Fruit fly (Drosophila melanogaster): Measurements from ENCODE around the gene CG31815.

CG31815 gene

dm6 chr2L:16607070-16607469, 1.4 kb downstream of the CG31815 start, which contains the start of gene CG4631 (continued):
- TF ChIP-seq bowl (GFP tag; IDR thresholded peaks at IDR 0.05) (no peak), CG17829 (tag; optimal IDR thresholded peaks at IDR 0.05) (no peak)

dm6 chr2L:16616282-16616681, 10.7 kb downstream of the CG31815 start:
- no peak for TF ChIP-seq CG15073 (GFP tag; optimal IDR thresholded peaks at IDR 0.05)
- peak; percentile 93 for TF ChIP-seq gcm (GFP tag; optimal IDR thresholded peaks at IDR 0.05)

dm6 chr2L:16618929-16619328, 13.3 kb downstream of the CG31815 start:
- no peak for TF ChIP-seq CoRest (tag; optimal IDR thresholded peaks at IDR 0.05)
- peak; percentile 22 for TF ChIP-seq CG10979 (tag; optimal IDR thresholded peaks at IDR 0.05)
- no peak for TF ChIP-seq bcd (GFP tag; optimal IDR thresholded peaks at IDR 0.05)
- peak in 1 of 2 experiments; percentile 50 for TF ChIP-seq eve (GFP tag; optimal IDR thresholded peaks at IDR 0.05)
- TF ChIP-seq prd (optimal IDR thresholded peaks at IDR 0.05) = no peak
- TF ChIP-seq prd (GFP tag; IDR thresholded peaks at IDR 0.05) = no peak
- peak in 1 of 3 experiments; percentile 24 for TF ChIP-seq lola (GFP tag; optimal IDR thresholded peaks at IDR 0.05)
- peak; percentile 4 for TF ChIP-seq tio (GFP tag; optimal IDR thresholded peaks at IDR 0.05)
- TF ChIP-seq fu2 (GFP tag; optimal IDR thresholded peaks at IDR 0.05) = no peak
- TF ChIP-seq CG14710 (tag; optimal IDR thresholded peaks at IDR 0.05) = peak; percentile 23
- TF ChIP-seq Med (GFP tag) = peak; percentile 3
- 0 out of 2 replicates have a peak, but pooled peaks have one; percentile 19 for TF ChIP-seq CG31441 (GFP tag; IDR thresholded peaks at IDR 0.05)
- TF ChIP-seq Hr78 (GFP tag; optimal IDR thresholded peaks at IDR 0.05) = peak in 1 of 2 experiments; percentile 28
- peak; percentile 31 for TF ChIP-seq CG18262 (tag; optimal IDR thresholded peaks at IDR 0.05)
- TF ChIP-seq CG17361 (GFP tag; IDR thresholded peaks at IDR 0.05) = peak; percentile 38; the same call in 1 of the 3 replicates
- TF ChIP-seq dmrt99B (tag; optimal IDR thresholded peaks at IDR 0.05) = peak; percentile 2
- TF ChIP-seq CG7556 (GFP tag; optimal IDR thresholded peaks at IDR 0.05) = peak; percentile 15
- peak; percentile 10 for TF ChIP-seq gem (tag; optimal IDR thresholded peaks at IDR 0.05)
- TF ChIP-seq Asciz (GFP tag; optimal IDR thresholded peaks at IDR 0.05) = peak; percentile 5
- peak; percentile 19 for TF ChIP-seq Sox100B (GFP tag; optimal IDR thresholded peaks at IDR 0.05)
- TF ChIP-seq sens (GFP tag) = peak; percentile 35
- peak; percentile 24 for TF ChIP-seq CG11504 (tag; optimal IDR thresholded peaks at IDR 0.05)
- peak; percentile 8 for TF ChIP-seq CG10267 (tag; optimal IDR thresholded peaks at IDR 0.05)
- no peak for TF ChIP-seq CG7372 (GFP tag; IDR thresholded peaks at IDR 0.05)
- TF ChIP-seq Ets65A (GFP tag) = peak; percentile 64

- TF ChIP-seq br (optimal IDR thresholded peaks at IDR 0.05) (no peak), Xbp1 (GFP tag; optimal IDR thresholded peaks at IDR 0.05) (peak; percentile 80), aop (GFP tag; IDR thresholded peaks at IDR 0.05) (no peak), bsh (GFP tag; optimal IDR thresholded peaks at IDR 0.05) (peak in 1 of 2 experiments; percentile 67), H2.0 (GFP tag; IDR thresholded peaks at IDR 0.05) (peak; percentile 61), repo (GFP tag; optimal IDR thresholded peaks at IDR 0.05) (peak; percentile 11), mirr (GFP tag; optimal IDR thresholded peaks at IDR 0.05) (no peak), CG13287 (GFP tag; IDR thresholded peaks at IDR 0.05; ENCODE audit: partially characterized antibody) (no peak), btn (GFP tag; optimal IDR thresholded peaks at IDR 0.05) (peak; percentile 47), CG1602 (GFP tag; optimal IDR thresholded peaks at IDR 0.05) (peak; percentile 58), Awh (GFP tag; IDR thresholded peaks at IDR 0.05) (peak; percentile 78), CG1792 (GFP tag; optimal IDR thresholded peaks at IDR 0.05) (peak; percentile 32), NC2α (GFP tag; optimal IDR thresholded peaks at IDR 0.05) (peak; percentile 5), NC2β (GFP tag; optimal IDR thresholded peaks at IDR 0.05) (no peak), HHEX (GFP tag; optimal IDR thresholded peaks at IDR 0.05) (peak; percentile 73), CG4282 (GFP tag; optimal IDR thresholded peaks at IDR 0.05) (no peak), fd3F (GFP tag; optimal IDR thresholded peaks at IDR 0.05) (peak; percentile 12), Hsf (GFP tag; optimal IDR thresholded peaks at IDR 0.05) (peak; percentile 13), al (GFP tag; IDR thresholded peaks at IDR 0.05) (no peak)
Observed at dm6 chr2L:16620384-16620908, 14.8 kb downstream of the CG31815 start.
